Worm (Caenorhabditis elegans): ENCODE measurements around the gene C27B7.6.

DNA sequence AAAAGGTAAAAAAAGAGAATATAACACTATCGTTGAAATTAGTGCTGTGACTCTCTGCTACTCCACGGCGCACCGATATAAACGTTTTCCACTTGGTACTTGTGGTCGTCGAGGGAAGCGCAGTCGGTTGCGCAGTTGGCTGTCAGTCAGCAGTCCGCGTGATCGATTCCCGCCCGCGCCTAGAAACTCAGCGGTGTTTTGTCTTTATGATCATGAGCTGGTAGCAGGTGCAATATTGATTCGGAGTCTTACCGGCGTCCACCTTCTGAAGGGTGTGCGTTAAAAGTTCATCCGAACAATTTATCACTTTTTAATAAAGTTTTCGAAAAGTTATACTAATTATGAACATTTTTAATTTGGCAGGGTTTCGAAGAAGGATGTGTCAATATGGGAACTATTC is 20.9 kb upstream of the C27B7.6 start:
- TF ChIP-seq W03F9.2 (tag; optimal IDR thresholded peaks at IDR 0.05) (peak; percentile 42), dao-5 (tag; optimal IDR thresholded peaks at IDR 0.05) (peak; percentile 94), him-1 (tag; optimal IDR thresholded peaks at IDR 0.05) (peak; percentile 60)

All from whole organism, L4/young adult.